Worm (Caenorhabditis elegans) whole organism, L1 larva: ENCODE data around the gene clec-156.

ENCODE experiments used
- C34B4.2 ChIP-seq: sonication (generic microtip); optimal IDR thresholded peaks from 2 replicates; lab custom pipeline; 2017; ENCODE audit warnings: mild to moderate bottlenecking, missing genetic modification characterization, missing compliant biosample characterization
- alr-1 ChIP-seq: fragments of 200-800 bp; sonication (Bioruptor generic); optimal IDR thresholded peaks from 2 replicates; lab custom pipeline; 2018; ENCODE audit warnings: borderline replicate concordance, mild to moderate bottlenecking, missing genetic modification characterization, missing compliant biosample characterization
- egl-13 ChIP-seq: sonication (generic microtip); optimal IDR thresholded peaks from 2 replicates; lab custom pipeline; 2016; ENCODE audit warnings: missing genotype, missing genetic modification reagents, missing genetic modification characterization, missing compliant biosample characterization
- egl-27 ChIP-seq, 2 experiments: fragments of 150-350 bp in 1 of 2; sonication (generic microtip); optimal IDR thresholded peaks; 3 replicates each; lab custom pipeline; 2017 to 2018; ENCODE audit warnings: missing biosample characterization in 2 of 2, missing genetic modification characterization in 2 of 2, missing genetic modification reagents in 2 of 2
- ets-5 ChIP-seq: fragments of 200-800 bp; sonication (Bioruptor generic); IDR thresholded peaks from 2 replicates; pipeline ENCODE4 v1.3.6; 2022; ENCODE audit warnings: missing genetic modification characterization, missing compliant biosample characterization
- fos-1 ChIP-seq: fragments of 150-350 bp; optimal IDR thresholded peaks from 2 replicates; lab custom pipeline; 2014; ENCODE audit warnings: missing biosample characterization, missing genetic modification characterization
- mef-2 ChIP-seq: fragments of 150-350 bp; optimal IDR thresholded peaks from 2 replicates; lab custom pipeline; 2014; ENCODE audit warnings: missing biosample characterization, missing genetic modification characterization
- nhr-12 ChIP-seq: sonication (generic microtip); optimal IDR thresholded peaks from 2 replicates; lab custom pipeline; 2017; ENCODE audit warnings: missing biosample characterization, missing genetic modification characterization
- nhr-28 ChIP-seq: fragments of 150-350 bp; optimal IDR thresholded peaks from 2 replicates; lab custom pipeline; 2014; ENCODE audit warnings: missing biosample characterization, missing genetic modification characterization

ce11 chrIII:4887291-4887690 lies 45.2 kb upstream of the clec-156 start, which contains the start of gene clec-6:
- no peak for TF ChIP-seq ets-5 (GFP tag; lab: Robert Waterston, UW)
- no peak for TF ChIP-seq alr-1
- no peak for TF ChIP-seq nhr-28 (tag; lab: Kevin White, UChicago)
- no peak for TF ChIP-seq egl-13
- TF ChIP-seq egl-27 (tag; optimal IDR thresholded peaks at IDR 0.05; lab: Kevin White, UChicago), result no peak
- TF ChIP-seq nhr-12 (tag; lab: Kevin White, UChicago), result no peak
- TF ChIP-seq C34B4.2 (tag; lab: Kevin White, UChicago), result no peak
- TF ChIP-seq mef-2, result no peak
- TF ChIP-seq fos-1 (tag; lab: Kevin White, UChicago), result no peak
